Fruit fly (Drosophila melanogaster) whole organism, embryonic: ENCODE results near the gene Obp19d.

Experiments
- Bdp1 ChIP-seq: fragments of 200-800 bp; sonication (Bioruptor generic); optimal IDR thresholded peaks from 3 replicates; lab custom pipeline; 2016; ENCODE audit warnings: missing biosample characterization, missing genetic modification characterization
- CG10654 ChIP-seq: fragments of 200-800 bp; sonication (Bioruptor generic); optimal IDR thresholded peaks from 2 replicates; lab custom pipeline; 2016; ENCODE audit warnings: missing biosample characterization, missing genetic modification characterization
- CG11696 ChIP-seq: fragments of 200-800 bp; sonication (Bioruptor generic); IDR thresholded peaks from 2 replicates; pipeline ENCODE4 v1.3.6; 2022; ENCODE audit warnings: missing biosample characterization, missing genetic modification characterization
- CG12659 ChIP-seq: fragments of 200-800 bp; sonication (Bioruptor generic); optimal IDR thresholded peaks from 3 replicates; lab custom pipeline; 2017; ENCODE audit warnings: mild to moderate bottlenecking, missing biosample characterization, missing genetic modification reagents, missing genetic modification characterization
- CG12942 ChIP-seq: fragments of 200-800 bp; sonication (Bioruptor generic); optimal IDR thresholded peaks from 3 replicates; lab custom pipeline; 2016; ENCODE audit warnings: missing biosample characterization, missing genetic modification characterization
- CG13287 ChIP-seq: fragments of 200-800 bp; sonication (Bioruptor generic); IDR thresholded peaks from 2 replicates; pipeline ENCODE4 v1.3.6; 2022; ENCODE audit warnings: missing biosample characterization, missing genetic modification characterization; ENCODE audit not compliant: partially characterized antibody
- CG14014 ChIP-seq: fragments of 200-800 bp; sonication (Bioruptor generic); IDR thresholded peaks from 2 replicates; pipeline ENCODE4 v1.3.6; 2022; ENCODE audit warnings: missing biosample characterization, missing genetic modification characterization
- CG17361 ChIP-seq: fragments of 200-800 bp; sonication (Bioruptor generic); IDR thresholded peaks from 3 replicates; pipeline ENCODE4 v1.3.6; 2022; ENCODE audit warnings: missing biosample characterization, missing genetic modification characterization
- CG1832 ChIP-seq: fragments of 200-800 bp; sonication (Bioruptor generic); optimal IDR thresholded peaks from 2 replicates; lab custom pipeline; 2017; ENCODE audit warnings: missing biosample characterization, mild to moderate bottlenecking, missing genetic modification characterization, inconsistent platforms
- CG6791 ChIP-seq: fragments of 200-800 bp; sonication (Bioruptor generic); IDR thresholded peaks from 3 replicates; pipeline ENCODE4 v1.3.6; 2022; ENCODE audit warnings: missing biosample characterization, missing genetic modification characterization; ENCODE audit not compliant: partially characterized antibody
- E2f1 ChIP-seq: fragments of 200-800 bp; sonication (Bioruptor generic); IDR thresholded peaks from 2 replicates; pipeline ENCODE4 v1.3.6; 2022; ENCODE audit warnings: missing biosample characterization, missing genetic modification characterization
- HLH3B ChIP-seq: fragments of 200-800 bp; sonication (Bioruptor generic); IDR thresholded peaks from 2 replicates; pipeline ENCODE4 v1.3.6; 2022; ENCODE audit warnings: missing biosample characterization, missing genetic modification characterization
- Hmr ChIP-seq: fragments of 200-800 bp; sonication (Bioruptor generic); optimal IDR thresholded peaks from 3 replicates; lab custom pipeline; 2017; ENCODE audit warnings: mild to moderate bottlenecking, missing biosample characterization, missing genetic modification reagents, missing genetic modification characterization
- Hr3 ChIP-seq: fragments of 200-800 bp; sonication (Bioruptor generic); optimal IDR thresholded peaks from 3 replicates; lab custom pipeline; 2016; ENCODE audit warnings: missing biosample characterization, missing genetic modification characterization
- Lim3 ChIP-seq: fragments of 200-800 bp; sonication (Bioruptor generic); IDR thresholded peaks from 2 replicates; pipeline ENCODE4 v1.3.6; 2022; ENCODE audit warnings: missing biosample characterization, missing genetic modification characterization
- Max ChIP-seq: fragments of 200-800 bp; sonication (Bioruptor generic); optimal IDR thresholded peaks from 2 replicates; lab custom pipeline; 2016; ENCODE audit warnings: missing biosample characterization, mild to moderate bottlenecking, missing genetic modification characterization
- Trl ChIP-seq, 3 experiments: fragments of >200 bp in 2 of 3; fragments of 200-800 bp in 1 of 3; sonication (Bioruptor generic) in 1 of 3; optimal IDR thresholded peaks; 2 replicates in 1 of 3; 3 replicates in 2 of 3; lab custom pipeline; 2016 to 2017; ENCODE audit warnings: missing biosample characterization in 1 of 3, missing genetic modification characterization in 1 of 3
- YL-1 ChIP-seq: fragments of 200-800 bp; sonication (Bioruptor generic); optimal IDR thresholded peaks from 3 replicates; lab custom pipeline; 2017; ENCODE audit warnings: missing biosample characterization, mild to moderate bottlenecking, missing genetic modification characterization
- cg ChIP-seq: fragments of 200-800 bp; sonication (Bioruptor generic); optimal IDR thresholded peaks from 3 replicates; lab custom pipeline; 2019; ENCODE audit warnings: missing biosample characterization, mild to moderate bottlenecking, missing genetic modification characterization, moderate library complexity
- en ChIP-seq: fragments of 200-800 bp; sonication (Bioruptor generic); optimal IDR thresholded peaks from 2 replicates; lab custom pipeline; 2016; ENCODE audit warnings: missing biosample characterization, missing genetic modification characterization
- gfzf ChIP-seq: fragments of 200-800 bp; sonication (Bioruptor generic); optimal IDR thresholded peaks from 2 replicates; lab custom pipeline; 2016; ENCODE audit warnings: missing biosample characterization, mild to moderate bottlenecking, missing genetic modification characterization, moderate library complexity
- inv ChIP-seq: fragments of 200-800 bp; sonication (Bioruptor generic); IDR thresholded peaks from 2 replicates; pipeline ENCODE4 v1.3.6; 2022; ENCODE audit warnings: missing biosample characterization, missing genetic modification characterization; ENCODE audit not compliant: partially characterized antibody
- lola ChIP-seq, 3 experiments: fragments of >200 bp in 2 of 3; fragments of 200-800 bp in 1 of 3; sonication (Bioruptor generic) in 1 of 3; optimal IDR thresholded peaks; 2 replicates each; lab custom pipeline; 2017 to 2019; ENCODE audit warnings: missing biosample characterization in 3 of 3, missing genetic modification characterization in 3 of 3, mild to moderate bottlenecking in 1 of 3, moderate library complexity in 1 of 3
- p53 ChIP-seq: fragments of 200-800 bp; sonication (Bioruptor generic); optimal IDR thresholded peaks from 2 replicates; lab custom pipeline; 2016; ENCODE audit warnings: missing biosample characterization, missing genetic modification characterization
- pan ChIP-seq, 4 experiments: fragments of >200 bp in 3 of 4; fragments of 200-800 bp in 1 of 4; sonication (Bioruptor generic) in 1 of 4; optimal IDR thresholded peaks in 3 of 4; IDR thresholded peaks in 1 of 4; 2 replicates each; pipeline versions ENCODE4 v1.3.6 to Lab custom; 2017 to 2022; ENCODE audit warnings: missing biosample characterization in 2 of 4, missing genetic modification characterization in 2 of 4, mixed read lengths in 1 of 4
- pum ChIP-seq: fragments of 200-800 bp; sonication (Bioruptor generic); optimal IDR thresholded peaks from 2 replicates; lab custom pipeline; 2016; ENCODE audit warnings: missing biosample characterization, missing genetic modification characterization
- row ChIP-seq: fragments of 200-800 bp; sonication (Bioruptor generic); IDR thresholded peaks from 3 replicates; pipeline ENCODE4 v1.3.6; 2022; ENCODE audit warnings: missing biosample characterization, missing genetic modification characterization
- sima ChIP-seq: fragments of 200-800 bp; sonication (Bioruptor generic); optimal IDR thresholded peaks from 2 replicates; lab custom pipeline; 2016; ENCODE audit warnings: missing biosample characterization, missing genetic modification characterization
- sna ChIP-seq: fragments of 200-800 bp; sonication (Bioruptor generic); IDR thresholded peaks from 2 replicates; pipeline ENCODE4 v1.3.6; 2022; ENCODE audit warnings: missing biosample characterization, missing genetic modification characterization; ENCODE audit not compliant: partially characterized antibody
- sqz ChIP-seq: fragments of 200-800 bp; sonication (Bioruptor generic); optimal IDR thresholded peaks from 3 replicates; lab custom pipeline; 2018; ENCODE audit warnings: missing biosample characterization, mild to moderate bottlenecking, missing genetic modification characterization
- stwl ChIP-seq: fragments of 200-800 bp; sonication (Bioruptor generic); optimal IDR thresholded peaks from 3 replicates; lab custom pipeline; 2018; ENCODE audit warnings: missing biosample characterization, mild to moderate bottlenecking, missing genetic modification characterization, moderate library complexity
- vvl ChIP-seq: fragments of 200-800 bp; sonication (Bioruptor generic); IDR thresholded peaks from 2 replicates; pipeline ENCODE4 v1.3.6; 2022; ENCODE audit warnings: missing biosample characterization, missing genetic modification characterization
- zfh1 ChIP-seq: fragments of 200-800 bp; sonication (Bioruptor generic); IDR thresholded peaks from 3 replicates; pipeline ENCODE4 v1.3.6; 2022; ENCODE audit warnings: missing biosample characterization, missing genetic modification characterization

The Obp19d gene

DNA sequence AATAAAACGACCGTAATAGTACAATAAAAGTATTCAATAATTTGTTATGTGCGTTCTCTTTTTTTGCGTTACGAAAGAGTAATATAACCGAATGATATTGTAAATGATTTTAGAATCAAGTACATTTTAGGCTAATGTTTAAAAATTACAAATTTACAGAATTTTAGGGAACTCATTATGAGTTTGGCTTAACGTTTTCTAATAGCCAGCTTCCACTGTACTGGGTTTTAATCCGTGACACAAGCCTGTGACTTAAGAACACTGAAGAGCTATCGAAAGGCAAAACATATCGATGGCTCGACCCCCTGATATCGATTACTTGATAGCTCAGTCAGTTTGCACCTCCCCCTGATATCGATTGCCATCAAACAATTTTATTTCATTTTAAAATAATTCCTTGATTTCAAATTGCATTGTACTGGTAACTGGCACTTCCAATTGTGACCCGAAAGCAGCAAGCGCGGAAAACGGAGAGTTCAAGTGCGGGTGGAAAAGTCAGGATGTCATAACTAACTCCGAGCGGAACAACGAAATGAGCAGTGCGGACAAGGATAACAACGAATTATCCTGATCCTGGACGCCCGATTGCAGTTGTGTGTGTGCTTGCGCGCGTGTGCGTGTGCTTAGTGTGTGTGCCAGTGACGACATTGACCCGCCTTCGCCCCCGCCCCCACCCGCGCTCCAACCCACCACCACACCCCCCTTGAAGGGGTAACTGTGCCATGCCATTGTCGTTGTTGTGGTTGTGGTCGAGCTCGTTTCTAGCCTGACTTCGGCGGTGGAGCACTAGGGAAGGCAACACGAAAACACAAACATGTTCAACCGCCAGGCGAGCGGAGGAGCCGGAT lies 25.1 kb upstream of the Obp19d start, which contains the start of gene HERC2 (continued):
- TF ChIP-seq CG6791 (GFP tag; lab: Robert Waterston, UW) = peak; percentile 95
- peak; percentile 66 for TF ChIP-seq vvl
- TF ChIP-seq pum (GFP tag; lab: Kevin White, UChicago) = peak; percentile 49
- TF ChIP-seq cg = peak; percentile 5
- TF ChIP-seq CG12942 = peak; percentile 34
- peak; percentile 11 for TF ChIP-seq CG10654 (GFP tag; lab: Kevin White, UChicago)
- no peak for TF ChIP-seq pan (optimal IDR thresholded peaks at IDR 0.05; lab: Kevin White, UChicago)
- peak in 1 of 2 experiments; percentile 56 for TF ChIP-seq pan (GFP tag; optimal IDR thresholded peaks at IDR 0.05 in 1 of 2, IDR thresholded peaks at IDR 0.05 in 1 of 2)
- TF ChIP-seq zfh1 (GFP tag; lab: Robert Waterston, UW) = peak; percentile 50; the same call in 1 of the 3 replicates
- TF ChIP-seq gfzf = peak; percentile 33
- 0 out of 2 replicates have a peak, but pooled peaks have one; percentile 12 for TF ChIP-seq CG11696 (GFP tag; lab: Robert Waterston, UW)
- TF ChIP-seq Hmr (GFP tag; lab: Kevin White, UChicago) = peak; percentile 46
- TF ChIP-seq CG12659 = peak; percentile 23
- TF ChIP-seq Lim3 (GFP tag; lab: Robert Waterston, UW) = no peak
- TF ChIP-seq CG14014 (GFP tag; lab: Robert Waterston, UW) = 0 out of 2 replicates have a peak, but pooled peaks have one; percentile 24
- peak; percentile 22 for TF ChIP-seq en (GFP tag; lab: Kevin White, UChicago)
- peak in 1 of 3 experiments; percentile 30 for TF ChIP-seq lola (GFP tag; optimal IDR thresholded peaks at IDR 0.05; lab: Kevin White, UChicago)
- TF ChIP-seq Hr3 (GFP tag; lab: Kevin White, UChicago) = peak; percentile 41
- peak; percentile 25 for TF ChIP-seq p53 (GFP tag; lab: Kevin White, UChicago)
- peak; percentile 3 for TF ChIP-seq Bdp1 (GFP tag; lab: Kevin White, UChicago)
- peak; percentile 15 for TF ChIP-seq YL-1 (GFP tag; lab: Kevin White, UChicago)
- TF ChIP-seq CG17361 (GFP tag; lab: Robert Waterston, UW) = no peak; the same call in 1 of the 3 replicates
- TF ChIP-seq CG13287 (GFP tag; lab: Robert Waterston, UW) = peak; percentile 83
- peak; percentile 25 for TF ChIP-seq Max (GFP tag; lab: Kevin White, UChicago)
- peak; percentile 48 for TF ChIP-seq stwl (tag; lab: Kevin White, UChicago)
- peak; percentile 74; the same call in 1 of the 2 replicates for TF ChIP-seq sna (GFP tag; lab: Robert Waterston, UW)
- TF ChIP-seq E2f1 (GFP tag; lab: Robert Waterston, UW) = peak; percentile 31; the same call in 1 of the 2 replicates
- TF ChIP-seq inv (GFP tag; lab: Robert Waterston, UW) = peak; percentile 79
- TF ChIP-seq HLH3B (GFP tag; lab: Robert Waterston, UW) = peak; percentile 34; the same call in 1 of the 2 replicates
- peak; percentile 72 for TF ChIP-seq row (GFP tag; lab: Robert Waterston, UW)
- no peak for TF ChIP-seq sqz

- TF ChIP-seq CG1832 (GFP tag; lab: Kevin White, UChicago) (peak; percentile 81), Trl (optimal IDR thresholded peaks at IDR 0.05; lab: Kevin White, UChicago) (peak; percentile 45 to 64), Trl (GFP tag; optimal IDR thresholded peaks at IDR 0.05; lab: Kevin White, UChicago) (no peak), vvl (no peak)
Observed at dm6 chrX:20411635-20412034, 7.8 kb upstream of the Obp19d start.

DNA sequence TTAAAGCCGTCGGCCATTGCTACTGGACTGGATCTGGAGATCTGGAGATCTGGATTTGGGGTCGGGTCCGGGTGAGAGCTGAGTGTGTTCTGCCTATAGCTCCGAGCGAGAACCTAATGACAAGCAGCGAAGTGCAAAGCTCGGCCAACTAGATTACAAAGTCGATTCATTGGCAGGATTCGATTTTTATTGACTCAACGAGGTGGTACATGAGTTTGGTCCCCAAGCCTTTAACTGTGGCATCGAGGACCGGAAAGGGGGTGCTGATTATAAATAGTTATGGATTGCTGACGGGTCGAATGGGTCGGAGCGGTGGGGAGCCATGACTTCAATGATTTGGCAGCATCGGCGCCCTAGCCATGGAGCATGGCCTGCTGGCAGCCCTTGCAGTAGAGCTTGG lies 5.9 kb upstream of the Obp19d start, which contains the start of gene CG15459:
CG15459 (minus strand) TSS at position 101 of the 400 bp plus-strand sequence.
- TF ChIP-seq sima (GFP tag; lab: Kevin White, UChicago) = no peak
